Worm (Caenorhabditis elegans) whole organism, young adult: ENCODE data around the gene R09D1.13.
A peak's percentile ranks its signal among the peaks of the same experiment; 100 is the strongest.

Experiments used
- B0035.1 ChIP-seq: sonication (generic microtip); optimal IDR thresholded peaks from 2 replicates; lab custom pipeline; 2016; ENCODE audit warnings: missing genetic modification characterization, mild to moderate bottlenecking, missing compliant biosample characterization, missing genotype, missing genetic modification reagents
- B0261.1 ChIP-seq: sonication (generic microtip); optimal IDR thresholded peaks from 2 replicates; lab custom pipeline; 2016; ENCODE audit warnings: mild to moderate bottlenecking, missing genetic modification characterization, moderate library complexity, missing compliant biosample characterization
- D2030.7 ChIP-seq: fragments of 200-800 bp; sonication (Bioruptor generic); IDR thresholded peaks from 2 replicates; pipeline ENCODE4 v1.3.6; 2022; ENCODE audit warnings: missing genetic modification reagents, missing genetic modification characterization, missing compliant biosample characterization
- F10E7.11 ChIP-seq: sonication (generic microtip); optimal IDR thresholded peaks from 2 replicates; lab custom pipeline; 2017; ENCODE audit warnings: mild to moderate bottlenecking, missing genetic modification characterization, moderate library complexity, missing compliant biosample characterization
- F22D6.2 ChIP-seq: sonication (generic microtip); optimal IDR thresholded peaks from 2 replicates; lab custom pipeline; 2016; ENCODE audit warnings: mild to moderate bottlenecking, missing genetic modification characterization, missing compliant biosample characterization
- F33H1.4 ChIP-seq: fragments of 200-800 bp; sonication (Bioruptor generic); IDR thresholded peaks from 2 replicates; pipeline ENCODE4 v1.3.6; 2022; ENCODE audit warnings: missing genetic modification reagents, missing genetic modification characterization, missing compliant biosample characterization
- F37B4.10 ChIP-seq: fragments of 200-800 bp; sonication (Bioruptor generic); IDR thresholded peaks from 2 replicates; pipeline ENCODE4 v1.3.6; 2022; ENCODE audit warnings: missing genetic modification characterization, missing compliant biosample characterization
- F49E8.2 ChIP-seq: sonication (generic microtip); optimal IDR thresholded peaks from 3 replicates; lab custom pipeline; 2017; ENCODE audit warnings: missing genetic modification characterization, mild to moderate bottlenecking, missing compliant biosample characterization, antibody characterized with exemption, moderate library complexity; ENCODE audit not compliant: insufficient read depth
- K11D2.4 ChIP-seq: fragments of 200-800 bp; sonication (Bioruptor generic); IDR thresholded peaks from 2 replicates; pipeline ENCODE4 v1.3.6; 2022; ENCODE audit warnings: missing genetic modification reagents, missing genetic modification characterization, missing compliant biosample characterization
- Y53G8AR.9 ChIP-seq: fragments of 200-800 bp; sonication (Bioruptor generic); conservative IDR thresholded peaks from 2 replicates; pipeline ENCODE4 v1.3.6; 2022; ENCODE audit warnings: missing genetic modification reagents, missing genetic modification characterization, missing compliant biosample characterization
- ama-1 ChIP-seq, 3 experiments: fragments of 150-350 bp in 1 of 3; sonication (generic microtip) in 2 of 3; optimal IDR thresholded peaks; 2 replicates each; lab custom pipeline; 2014 to 2018; ENCODE audit warnings: missing biosample characterization in 2 of 3, missing genetic modification characterization in 2 of 3, missing genetic modification reagents in 2 of 3
- aptf-2 ChIP-seq: fragments of 200-800 bp; sonication (Bioruptor generic); conservative IDR thresholded peaks from 2 replicates; pipeline ENCODE4 v1.3.6; 2022; ENCODE audit warnings: missing genetic modification reagents, missing genetic modification characterization, missing compliant biosample characterization
- athp-1 ChIP-seq: sonication (generic microtip); optimal IDR thresholded peaks from 2 replicates; lab custom pipeline; 2017; ENCODE audit warnings: mild to moderate bottlenecking, missing genetic modification characterization, missing compliant biosample characterization
- ccch-3 ChIP-seq: fragments of 200-800 bp; sonication (Bioruptor generic); optimal IDR thresholded peaks from 2 replicates; lab custom pipeline; 2018; ENCODE audit warnings: mild to moderate bottlenecking, missing genetic modification characterization, missing compliant biosample characterization
- ceh-27 ChIP-seq: fragments of 200-800 bp; sonication (Bioruptor generic); optimal IDR thresholded peaks from 2 replicates; lab custom pipeline; 2018; ENCODE audit warnings: mild to moderate bottlenecking, missing genetic modification characterization, moderate library complexity, missing compliant biosample characterization
- ceh-58 ChIP-seq: fragments of 200-800 bp; sonication (Bioruptor generic); IDR thresholded peaks from 2 replicates; pipeline ENCODE4 v1.3.6; 2022; ENCODE audit warnings: missing genetic modification characterization, missing compliant biosample characterization
- ceh-79 ChIP-seq: sonication (generic microtip); optimal IDR thresholded peaks from 2 replicates; lab custom pipeline; 2017; ENCODE audit warnings: mild to moderate bottlenecking, missing genetic modification characterization, missing compliant biosample characterization
- dox-1 ChIP-seq: fragments of 200-800 bp; sonication (Bioruptor generic); IDR thresholded peaks from 2 replicates; pipeline ENCODE4 v1.3.6; 2022; ENCODE audit warnings: missing genetic modification reagents, missing genetic modification characterization, missing compliant biosample characterization
- dpff-1 ChIP-seq: sonication (generic microtip); optimal IDR thresholded peaks from 2 replicates; lab custom pipeline; 2017; ENCODE audit warnings: mild to moderate bottlenecking, missing genetic modification characterization, missing compliant biosample characterization
- ets-4 ChIP-seq: fragments of 200-800 bp; sonication (Bioruptor generic); optimal IDR thresholded peaks from 2 replicates; lab custom pipeline; 2018; ENCODE audit warnings: mild to moderate bottlenecking, missing genetic modification characterization, missing compliant biosample characterization
- lin-35 ChIP-seq, 3 experiments: fragments of 150-350 bp in 2 of 3; sonication (generic microtip) in 1 of 3; optimal IDR thresholded peaks; 2 replicates each; lab custom pipeline; 2014 to 2018; ENCODE audit warnings: missing biosample characterization in 3 of 3, missing genetic modification characterization in 3 of 3, missing genetic modification reagents in 3 of 3
- lsl-1 ChIP-seq: fragments of 200-800 bp; sonication (Bioruptor generic); optimal IDR thresholded peaks from 2 replicates; lab custom pipeline; 2018; ENCODE audit warnings: mild to moderate bottlenecking, missing genetic modification characterization, moderate library complexity, missing compliant biosample characterization
- lsy-27 ChIP-seq: sonication (generic microtip); optimal IDR thresholded peaks from 2 replicates; lab custom pipeline; 2017; ENCODE audit warnings: missing genetic modification characterization, mild to moderate bottlenecking, missing compliant biosample characterization, antibody characterized with exemption, missing genotype, borderline replicate concordance; ENCODE audit not compliant: insufficient read depth
- madf-3 ChIP-seq: fragments of 200-800 bp; sonication (Bioruptor generic); IDR thresholded peaks from 2 replicates; pipeline ENCODE4 v1.3.6; 2022; ENCODE audit warnings: missing genetic modification reagents, missing genetic modification characterization, missing compliant biosample characterization
- mcd-1 ChIP-seq: fragments of 200-800 bp; sonication (Bioruptor generic); IDR thresholded peaks from 2 replicates; pipeline ENCODE4 v1.3.6; 2022; ENCODE audit warnings: missing genetic modification reagents, missing genetic modification characterization, missing compliant biosample characterization
- mel-28 ChIP-seq: sonication (generic microtip); optimal IDR thresholded peaks from 2 replicates; lab custom pipeline; 2016; ENCODE audit warnings: borderline replicate concordance, mild to moderate bottlenecking, missing genetic modification characterization, missing compliant biosample characterization
- nhr-80 ChIP-seq: sonication (generic microtip); optimal IDR thresholded peaks from 2 replicates; lab custom pipeline; 2016; ENCODE audit warnings: missing genetic modification characterization, missing compliant biosample characterization
- nhr-90 ChIP-seq: sonication (generic microtip); optimal IDR thresholded peaks from 2 replicates; lab custom pipeline; 2016; ENCODE audit warnings: missing genotype, mild to moderate bottlenecking, missing genetic modification characterization, missing compliant biosample characterization
- repo-1 ChIP-seq: sonication (generic microtip); optimal IDR thresholded peaks from 2 replicates; lab custom pipeline; 2017; ENCODE audit warnings: mild to moderate bottlenecking, missing genetic modification characterization, missing compliant biosample characterization
- sdz-38 ChIP-seq: sonication (generic microtip); optimal IDR thresholded peaks from 2 replicates; lab custom pipeline; 2016; ENCODE audit warnings: missing genotype, missing genetic modification characterization, missing compliant biosample characterization
- snpc-3.4 ChIP-seq: sonication (generic microtip); optimal IDR thresholded peaks from 2 replicates; lab custom pipeline; 2017; ENCODE audit warnings: missing genetic modification characterization, mild to moderate bottlenecking, missing compliant biosample characterization, antibody characterized with exemption, moderate library complexity, missing genotype, missing genetic modification reagents
- snpc-4 ChIP-seq, 5 experiments: fragments of 150-350 bp in 1 of 5; sonication (generic microtip) in 4 of 5; optimal IDR thresholded peaks; 2 replicates each; lab custom pipeline; 2014 to 2018; ENCODE audit warnings: missing genetic modification characterization in 5 of 5, missing biosample characterization in 3 of 5, antibody characterized with exemption in 2 of 5, mild to moderate bottlenecking in 2 of 5, missing compliant biosample characterization in 2 of 5, missing genotype in 2 of 5, moderate library complexity in 2 of 5, missing genetic modification reagents in 1 of 5
- sptf-2 ChIP-seq: fragments of 200-800 bp; sonication (Bioruptor generic); optimal IDR thresholded peaks from 2 replicates; lab custom pipeline; 2018; ENCODE audit warnings: mild to moderate bottlenecking, missing genetic modification characterization, missing compliant biosample characterization
- zfh-2 ChIP-seq: fragments of 200-800 bp; sonication (Bioruptor generic); conservative IDR thresholded peaks from 2 replicates; pipeline ENCODE4 v1.3.6; 2022; ENCODE audit warnings: missing genetic modification reagents, missing genetic modification characterization, missing compliant biosample characterization
- ztf-25 ChIP-seq: fragments of 200-800 bp; sonication (Bioruptor generic); IDR thresholded peaks from 2 replicates; pipeline ENCODE4 v1.3.6; 2022; ENCODE audit warnings: missing genetic modification reagents, missing genetic modification characterization, missing compliant biosample characterization
- ztf-28 ChIP-seq: fragments of 200-800 bp; sonication (Bioruptor generic); IDR thresholded peaks from 2 replicates; pipeline ENCODE4 v1.3.6; 2022; ENCODE audit warnings: missing genetic modification reagents, missing genetic modification characterization, missing compliant biosample characterization

The R09D1.13 gene

DNA sequence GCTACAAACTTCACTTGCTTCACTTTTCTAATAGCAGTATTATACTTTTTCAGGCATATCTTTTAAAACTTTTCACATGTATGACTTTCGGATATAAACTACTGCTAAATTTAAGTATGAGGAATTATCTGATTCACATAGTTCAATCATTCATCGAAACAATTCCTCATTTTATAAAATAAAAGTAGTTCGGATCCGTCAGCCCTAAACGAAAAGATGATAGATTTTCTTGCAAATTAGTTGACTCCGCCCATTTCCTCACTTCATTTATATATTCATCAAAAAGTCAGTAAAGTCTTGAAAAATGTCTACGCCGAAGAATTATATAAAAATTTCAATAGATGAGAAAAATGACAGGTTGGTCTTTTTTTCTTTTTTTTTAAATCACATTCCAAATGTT is 32.3 kb upstream of the R09D1.13 start, which contains the start of gene chil-27:
chil-27 (plus strand) TSS at position 301 of the 400 bp plus-strand sequence.
- no peak for TF ChIP-seq zfh-2 (GFP tag; lab: Robert Waterston, UW)
- TF ChIP-seq F33H1.4: no peak
- TF ChIP-seq ets-4 (GFP tag; lab: Kevin White, UChicago): no peak
- TF ChIP-seq ceh-58: no peak
- TF ChIP-seq F10E7.11: no peak
- TF ChIP-seq snpc-4 (GFP tag; optimal IDR thresholded peaks at IDR 0.05; lab: Kevin White, UChicago): no peak
- TF ChIP-seq snpc-4 (tag; optimal IDR thresholded peaks at IDR 0.05; lab: Kevin White, UChicago): no peak
- no peak for TF ChIP-seq dpff-1 (tag; lab: Kevin White, UChicago)
- TF ChIP-seq B0261.1 (tag; lab: Kevin White, UChicago): no peak
- no peak for TF ChIP-seq lsl-1 (GFP tag; lab: Kevin White, UChicago)
- no peak for TF ChIP-seq B0035.1 (tag; lab: Kevin White, UChicago)
- no peak for TF ChIP-seq ztf-25 (GFP tag; lab: Robert Waterston, UW)
- TF ChIP-seq F37B4.10 (GFP tag; lab: Robert Waterston, UW): no peak
- no peak for TF ChIP-seq D2030.7 (GFP tag; lab: Robert Waterston, UW)
- no peak for TF ChIP-seq aptf-2 (GFP tag; lab: Robert Waterston, UW)
- no peak for TF ChIP-seq snpc-3.4
- no peak for TF ChIP-seq K11D2.4 (GFP tag; lab: Robert Waterston, UW)
- no peak for TF ChIP-seq ztf-28

- no peak for TF ChIP-seq ceh-79 (tag; lab: Kevin White, UChicago)
- no peak for TF ChIP-seq mcd-1 (GFP tag; lab: Robert Waterston, UW)
- TF ChIP-seq, all 124 proteins: peak for 0
Observed at ce11 chrII:9474367-9475105, 29.3 kb upstream of the R09D1.13 start, which contains the start of the genes chil-25 and chil-26. TSS of gene chil-25 (minus strand) at chrII:9474467. TSS of gene chil-26 (plus strand) at chrII:9475055.

ce11 chrII:9470027-9470426 is 24.8 kb upstream of the R09D1.13 start, which contains the start of gene T19H5.6:
TSS of gene T19H5.6 (minus strand) at chrII:9470221.
- TF ChIP-seq zfh-2 (GFP tag; lab: Robert Waterston, UW): no peak
- no peak for TF ChIP-seq D2030.7 (GFP tag; lab: Robert Waterston, UW)
- no peak for TF ChIP-seq lin-35 (GFP tag; optimal IDR thresholded peaks at IDR 0.05; lab: Kevin White, UChicago)
- TF ChIP-seq ceh-58: no peak
- no peak for TF ChIP-seq F22D6.2 (tag; lab: Kevin White, UChicago)
- no peak for TF ChIP-seq Y53G8AR.9 (GFP tag; lab: Robert Waterston, UW)
- no peak for TF ChIP-seq F49E8.2 (tag; lab: Kevin White, UChicago)
- TF ChIP-seq lsy-27 (tag; lab: Kevin White, UChicago): no peak
- no peak for TF ChIP-seq nhr-80 (tag; lab: Kevin White, UChicago)
- no peak for TF ChIP-seq repo-1

- TF ChIP-seq ceh-27 (GFP tag; lab: Kevin White, UChicago) (no peak), nhr-80 (tag; lab: Kevin White, UChicago) (peak; percentile 85)
Observed at ce11 chrII:9468414-9468813, 23.1 kb upstream of the R09D1.13 start, which contains the start of gene chil-23. TSS of gene chil-23 (minus strand) at chrII:9468611.

DNA sequence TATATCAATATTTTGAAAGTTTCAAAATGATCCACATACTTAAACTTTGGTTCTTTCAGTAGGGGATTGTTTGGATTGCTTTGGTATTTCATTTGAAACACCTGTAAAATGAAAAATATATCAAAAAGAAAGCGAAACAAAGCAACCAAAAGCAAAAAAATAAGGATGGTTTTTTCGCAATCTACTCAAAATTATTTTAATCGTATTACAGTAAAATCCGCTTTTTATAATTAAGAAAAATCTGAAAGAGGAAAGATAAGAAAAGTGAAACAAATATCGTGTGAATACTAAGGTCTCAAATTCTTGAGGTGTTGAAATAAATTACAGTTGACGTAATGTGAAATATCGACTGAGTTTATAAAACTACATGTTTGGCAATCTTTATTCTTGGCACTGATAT is 20.8 kb upstream of the R09D1.13 start, which contains the start of gene chil-22:
chil-22 (minus strand) TSS at position 101 of the 400 bp plus-strand sequence.
- TF ChIP-seq sdz-38: no peak
- no peak for TF ChIP-seq lin-35 (GFP tag; optimal IDR thresholded peaks at IDR 0.05; lab: Kevin White, UChicago)
- TF ChIP-seq mel-28: no peak
- TF ChIP-seq madf-3: no peak
- TF ChIP-seq nhr-90: no peak
- no peak for TF ChIP-seq sptf-2 (GFP tag; lab: Kevin White, UChicago)
- no peak for TF ChIP-seq ama-1 (optimal IDR thresholded peaks at IDR 0.05; lab: Kevin White, UChicago)
- TF ChIP-seq ama-1 (GFP tag; optimal IDR thresholded peaks at IDR 0.05; lab: Kevin White, UChicago): no peak
- TF ChIP-seq ccch-3: no peak
- no peak for TF ChIP-seq F22D6.2 (tag; lab: Kevin White, UChicago)
- TF ChIP-seq athp-1 (tag; lab: Kevin White, UChicago): no peak
- TF ChIP-seq dox-1: no peak
- TF ChIP-seq, all 124 proteins: peak for 0
